Worm (Caenorhabditis elegans) whole organism, L2 larva: ENCODE results near the gene C31A11.13.

Experiments
- C34F6.9 ChIP-seq: fragments of 150-350 bp; optimal IDR thresholded peaks from 2 replicates; lab custom pipeline; 2014; ENCODE audit warnings: missing biosample characterization, missing genetic modification characterization
- F13H6.1 ChIP-seq: sonication (generic microtip); optimal IDR thresholded peaks from 2 replicates; lab custom pipeline; 2016; ENCODE audit warnings: missing genetic modification characterization, missing compliant biosample characterization
- R02D3.7 ChIP-seq: fragments of 150-350 bp; optimal IDR thresholded peaks from 2 replicates; lab custom pipeline; 2014; ENCODE audit warnings: missing biosample characterization, missing genetic modification characterization
- Y55F3AM.14 ChIP-seq: fragments of 200-800 bp; sonication (Bioruptor generic); optimal IDR thresholded peaks from 2 replicates; lab custom pipeline; 2018; ENCODE audit warnings: mild to moderate bottlenecking, missing genetic modification characterization, missing compliant biosample characterization
- ama-1 ChIP-seq: fragments of 150-350 bp; optimal IDR thresholded peaks from 2 replicates; lab custom pipeline; 2018; ENCODE audit warnings: inconsistent platforms
- blmp-1 ChIP-seq: sonication (generic microtip); optimal IDR thresholded peaks from 2 replicates; lab custom pipeline; 2017; ENCODE audit warnings: missing genetic modification characterization, mild to moderate bottlenecking, missing compliant biosample characterization, antibody characterized with exemption, moderate library complexity; ENCODE audit not compliant: insufficient read depth
- crh-2 ChIP-seq: sonication (generic microtip); optimal IDR thresholded peaks from 2 replicates; lab custom pipeline; 2017; ENCODE audit warnings: missing biosample characterization, missing genetic modification characterization
- dmd-4 ChIP-seq: sonication (generic microtip); optimal IDR thresholded peaks from 2 replicates; lab custom pipeline; 2017; ENCODE audit warnings: missing biosample characterization, missing genetic modification characterization
- elt-1 ChIP-seq: fragments of 150-350 bp; optimal IDR thresholded peaks from 2 replicates; lab custom pipeline; 2014; ENCODE audit warnings: missing biosample characterization, missing genetic modification characterization
- fos-1 ChIP-seq: fragments of 150-350 bp; optimal IDR thresholded peaks from 2 replicates; lab custom pipeline; 2014; ENCODE audit warnings: missing biosample characterization, missing genetic modification characterization
- lin-11 ChIP-seq: fragments of 150-350 bp; sonication (generic microtip); optimal IDR thresholded peaks from 2 replicates; lab custom pipeline; 2014; ENCODE audit warnings: missing biosample characterization, missing genetic modification characterization, inconsistent platforms, mixed read lengths
- lin-39 ChIP-seq: fragments of 150-350 bp; optimal IDR thresholded peaks from 2 replicates; lab custom pipeline; 2014; ENCODE audit warnings: missing biosample characterization, missing genetic modification reagents, missing genetic modification characterization
- mab-5 ChIP-seq: fragments of 150-350 bp; optimal IDR thresholded peaks from 2 replicates; lab custom pipeline; 2014; ENCODE audit warnings: missing biosample characterization, missing genetic modification characterization
- mbf-1 ChIP-seq: sonication (generic microtip); optimal IDR thresholded peaks from 2 replicates; lab custom pipeline; 2017; ENCODE audit warnings: missing biosample characterization, missing genetic modification characterization
- mdl-1 ChIP-seq, 2 experiments: fragments of 150-350 bp in 1 of 2; sonication (generic microtip) in 1 of 2; optimal IDR thresholded peaks; 2 replicates each; lab custom pipeline; 2017; ENCODE audit warnings: missing biosample characterization in 2 of 2, missing genetic modification characterization in 2 of 2
- nhr-237 ChIP-seq: fragments of 150-350 bp; optimal IDR thresholded peaks from 2 replicates; lab custom pipeline; 2014; ENCODE audit warnings: missing biosample characterization, missing genetic modification characterization
- nhr-25 ChIP-seq: fragments of 150-350 bp; sonication (generic microtip); optimal IDR thresholded peaks from 3 replicates; lab custom pipeline; 2014; ENCODE audit warnings: missing biosample characterization, missing genetic modification characterization
- nhr-6 ChIP-seq: fragments of 150-350 bp; optimal IDR thresholded peaks from 2 replicates; lab custom pipeline; 2014; ENCODE audit warnings: missing biosample characterization, missing genetic modification characterization
- nhr-77 ChIP-seq: fragments of 150-350 bp; optimal IDR thresholded peaks from 2 replicates; lab custom pipeline; 2014; ENCODE audit warnings: missing biosample characterization, missing genetic modification characterization
- sem-4 ChIP-seq: fragments of 150-350 bp; optimal IDR thresholded peaks from 2 replicates; lab custom pipeline; 2014; ENCODE audit warnings: missing biosample characterization, missing genetic modification reagents, missing genetic modification characterization
- skn-1 ChIP-seq: sonication (generic microtip); optimal IDR thresholded peaks from 2 replicates; lab custom pipeline; 2017; ENCODE audit warnings: missing biosample characterization, missing genetic modification characterization
- sma-3 ChIP-seq: sonication (generic microtip); optimal IDR thresholded peaks from 2 replicates; lab custom pipeline; 2016; ENCODE audit warnings: missing genetic modification reagents, missing genetic modification characterization, missing compliant biosample characterization
- snpc-4 ChIP-seq: fragments of 150-350 bp; optimal IDR thresholded peaks from 2 replicates; lab custom pipeline; 2014; ENCODE audit warnings: missing biosample characterization, missing genetic modification characterization
- unc-62 ChIP-seq: fragments of 150-350 bp; optimal IDR thresholded peaks from 2 replicates; lab custom pipeline; 2014; ENCODE audit warnings: missing biosample characterization, missing genetic modification reagents, missing genetic modification characterization

C31A11.13 gene

ce11 chrV:16258142-16258541 is 44.2 kb downstream of the C31A11.13 start, which contains the start of gene nhr-218:
nhr-218 (plus strand) TSS chrV:16258442.
- TF ChIP-seq nhr-6 (tag; lab: Kevin White, UChicago) (no peak), Y55F3AM.14 (GFP tag; lab: Kevin White, UChicago) (no peak), sem-4 (tag; lab: Kevin White, UChicago) (no peak), ama-1 (lab: Kevin White, UChicago) (no peak), lin-39 (tag; lab: Kevin White, UChicago) (no peak), nhr-237 (tag; lab: Kevin White, UChicago) (no peak), unc-62 (GFP tag; lab: Kevin White, UChicago) (no peak), crh-2 (tag; lab: Kevin White, UChicago) (no peak), mab-5 (tag; lab: Kevin White, UChicago) (no peak), fos-1 (no peak), skn-1 (tag; lab: Kevin White, UChicago) (no peak), snpc-4 (tag; lab: Kevin White, UChicago) (no peak)

DNA sequence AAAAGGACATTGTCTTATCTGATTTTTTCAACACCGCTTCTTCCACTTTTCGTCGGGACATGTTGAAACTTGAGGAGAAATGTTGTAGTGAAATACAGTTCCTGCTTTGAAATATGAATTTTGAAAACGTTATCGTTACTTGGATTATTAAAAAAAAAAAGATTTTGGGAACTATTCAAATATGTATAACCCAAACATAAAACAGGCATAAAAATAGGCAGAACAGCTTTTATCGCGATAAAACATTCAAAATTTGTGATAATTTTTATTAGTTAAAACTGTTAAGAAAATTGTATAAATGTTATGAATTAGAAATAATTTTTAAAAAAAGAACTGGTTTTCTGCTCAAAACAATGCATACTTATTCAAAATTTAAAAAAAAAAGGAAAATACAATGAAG is 46.0 kb downstream of the C31A11.13 start, which contains the start of gene bgnt-1.3:
TSS of gene bgnt-1.3 (minus strand) at position 101 of the 400 bp plus-strand sequence.
- TF ChIP-seq C34F6.9 (no peak), nhr-6 (tag; lab: Kevin White, UChicago) (no peak), unc-62 (GFP tag; lab: Kevin White, UChicago) (no peak), lin-11 (no peak), mbf-1 (tag; lab: Kevin White, UChicago) (no peak)

DNA sequence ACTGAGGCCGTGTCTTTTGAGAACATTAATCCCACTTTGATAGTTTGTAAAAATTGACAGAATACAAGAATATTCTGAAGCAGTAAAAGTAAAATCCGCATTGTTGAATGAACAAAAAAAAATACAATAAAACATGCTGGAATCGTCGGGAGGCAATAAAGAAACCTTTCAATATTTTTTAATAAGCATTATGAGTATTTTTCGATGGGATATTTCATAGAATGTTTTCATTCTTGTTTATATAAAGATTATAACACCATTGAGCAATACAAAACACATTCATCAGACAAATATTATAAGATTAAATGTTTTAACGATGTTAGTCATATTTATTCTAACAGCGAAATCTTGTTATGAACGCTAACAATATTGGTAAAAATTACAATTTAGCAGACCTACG is 48.7 kb downstream of the C31A11.13 start, which contains the start of gene gcy-20:
TSS of gene gcy-20 (minus strand) at position 101 of the 400 bp plus-strand sequence.
- TF ChIP-seq nhr-77 (no peak), blmp-1 (no peak), fos-1 (no peak), Y55F3AM.14 (GFP tag; lab: Kevin White, UChicago) (no peak), ama-1 (lab: Kevin White, UChicago) (no peak), F13H6.1 (tag; lab: Kevin White, UChicago) (no peak), sma-3 (GFP tag; lab: Kevin White, UChicago) (no peak), snpc-4 (tag; lab: Kevin White, UChicago) (no peak), R02D3.7 (tag; lab: Kevin White, UChicago) (no peak), lin-39 (tag; lab: Kevin White, UChicago) (no peak), dmd-4 (no peak), nhr-25 (tag; lab: Kevin White, UChicago) (no peak), elt-1 (tag; lab: Kevin White, UChicago) (no peak), mdl-1 (tag; optimal IDR thresholded peaks at IDR 0.05; lab: Kevin White, UChicago) (no peak), crh-2 (tag; lab: Kevin White, UChicago) (no peak)
